Fruit fly (Drosophila melanogaster) whole organism, wandering third instar larva: ENCODE data around the gene Hsp23.

Experiments used
- Abd-B ChIP-seq: fragments of >200 bp; optimal IDR thresholded peaks from 2 replicates; lab custom pipeline; 2017; ENCODE audit warnings: missing biosample characterization, missing genetic modification characterization
- CG32264 ChIP-seq: fragments of 200-800 bp; sonication (Bioruptor generic); optimal IDR thresholded peaks from 2 replicates; lab custom pipeline; 2016; ENCODE audit warnings: missing biosample characterization, missing genetic modification characterization
- CG9705 ChIP-seq: fragments of 200-800 bp; sonication (Bioruptor generic); optimal IDR thresholded peaks from 2 replicates; lab custom pipeline; 2018; ENCODE audit warnings: missing biosample characterization, mild to moderate bottlenecking, missing genetic modification characterization
- CrebA ChIP-seq: fragments of 200-800 bp; sonication (Bioruptor generic); optimal IDR thresholded peaks from 2 replicates; lab custom pipeline; 2016; ENCODE audit warnings: missing biosample characterization, mild to moderate bottlenecking, missing genetic modification characterization, borderline replicate concordance
- Dfd ChIP-seq: fragments of >200 bp; optimal IDR thresholded peaks from 2 replicates; lab custom pipeline; 2017; ENCODE audit warnings: missing biosample characterization, missing genetic modification characterization
- Dif ChIP-seq: fragments of 200-275, 200-300 bp; sonication (Bioruptor generic); optimal IDR thresholded peaks from 2 replicates; lab custom pipeline; 2018; ENCODE audit warnings: missing biosample characterization, missing genetic modification characterization; ENCODE audit not compliant: partially characterized antibody
- GATAd ChIP-seq: sonication (Bioruptor generic); optimal IDR thresholded peaks from 2 replicates; lab custom pipeline; 2016; ENCODE audit warnings: missing biosample characterization, missing genetic modification characterization
- HLH106 ChIP-seq: fragments of 200-800 bp; optimal IDR thresholded peaks from 3 replicates; lab custom pipeline; 2019; ENCODE audit warnings: missing biosample characterization, mild to moderate bottlenecking, missing genetic modification characterization, moderate library complexity
- Hnf4 ChIP-seq: fragments of 200-800 bp; sonication (Bioruptor generic); optimal IDR thresholded peaks from 2 replicates; lab custom pipeline; 2016; ENCODE audit warnings: missing biosample characterization, mild to moderate bottlenecking, missing genetic modification characterization
- Hr78 ChIP-seq: fragments of >200 bp; optimal IDR thresholded peaks from 2 replicates; lab custom pipeline; 2017; ENCODE audit warnings: missing biosample characterization, missing genetic modification characterization
- Hr83 ChIP-seq: fragments of 200-300 bp; sonication (Bioruptor generic); optimal IDR thresholded peaks from 2 replicates; lab custom pipeline; 2016; ENCODE audit warnings: missing biosample characterization, mild to moderate bottlenecking, missing genetic modification characterization, moderate library complexity; ENCODE audit not compliant: poor library complexity, severe bottlenecking
- Jra ChIP-seq: sonication (Bioruptor generic); optimal IDR thresholded peaks from 2 replicates; lab custom pipeline; 2016; ENCODE audit warnings: missing biosample characterization, missing genetic modification characterization
- Mio ChIP-seq: sonication (Bioruptor generic); optimal IDR thresholded peaks from 2 replicates; lab custom pipeline; 2016; ENCODE audit warnings: missing biosample characterization, missing genetic modification characterization
- Myc ChIP-seq: fragments of >200 bp; optimal IDR thresholded peaks from 2 replicates; lab custom pipeline; 2017
- N ChIP-seq: fragments of >200 bp; optimal IDR thresholded peaks from 2 replicates; lab custom pipeline; 2018; ENCODE audit warnings: missing biosample characterization, missing external identifiers, missing genetic modification characterization
- OdsH ChIP-seq: fragments of 200-800 bp; sonication (Bioruptor generic); optimal IDR thresholded peaks from 2 replicates; lab custom pipeline; 2016; ENCODE audit warnings: missing biosample characterization, mild to moderate bottlenecking, missing genetic modification characterization
- Rel ChIP-seq, 2 experiments: fragments of 200-800 bp; sonication (Bioruptor generic) in 1 of 2; optimal IDR thresholded peaks; 2 replicates in 1 of 2; 3 replicates in 1 of 2; lab custom pipeline; 2016 to 2019; ENCODE audit warnings: mild to moderate bottlenecking in 2 of 2, missing biosample characterization in 2 of 2, missing genetic modification characterization in 2 of 2, moderate library complexity in 1 of 2
- Sp1 ChIP-seq: fragments of 200-800 bp; sonication (Bioruptor generic); optimal IDR thresholded peaks from 3 replicates; lab custom pipeline; 2019; ENCODE audit warnings: missing biosample characterization, mild to moderate bottlenecking, missing genetic modification characterization, moderate library complexity
- Vsx2 ChIP-seq: fragments of 200-300, 225-300 bp; sonication (Bioruptor generic); optimal IDR thresholded peaks from 2 replicates; lab custom pipeline; 2018; ENCODE audit warnings: missing biosample characterization, missing genetic modification characterization; ENCODE audit not compliant: partially characterized antibody
- br ChIP-seq: fragments of 200-800 bp; sonication (Bioruptor generic); optimal IDR thresholded peaks from 2 replicates; lab custom pipeline; 2016; ENCODE audit warnings: missing biosample characterization, missing genetic modification characterization
- brk ChIP-seq: fragments of 200-800 bp; sonication (Bioruptor generic); optimal IDR thresholded peaks from 2 replicates; lab custom pipeline; 2016; ENCODE audit warnings: missing biosample characterization, mild to moderate bottlenecking, missing genetic modification characterization
- dl ChIP-seq, 2 experiments: fragments of 175-275, 200-275 bp in 1 of 2; fragments of 200-275 bp in 1 of 2; sonication (Bioruptor generic); optimal IDR thresholded peaks; lab custom pipeline; 2018; ENCODE audit warnings: mild to moderate bottlenecking in 2 of 2, missing biosample characterization in 2 of 2, missing genetic modification characterization in 2 of 2, moderate library complexity in 2 of 2; ENCODE audit not compliant: partially characterized antibody in 2 of 2, insufficient read depth in 1 of 2
- dmrt93B ChIP-seq: fragments of 200-800 bp; sonication (Bioruptor generic); optimal IDR thresholded peaks from 2 replicates; lab custom pipeline; 2018; ENCODE audit warnings: missing biosample characterization, mild to moderate bottlenecking, missing genetic modification characterization
- dsf ChIP-seq: sonication (Bioruptor generic); optimal IDR thresholded peaks from 2 replicates; lab custom pipeline; 2016; ENCODE audit warnings: missing biosample characterization, missing genetic modification characterization, borderline replicate concordance
- ey ChIP-seq: fragments of 200-800 bp; sonication (Bioruptor generic); optimal IDR thresholded peaks from 2 replicates; lab custom pipeline; 2016; ENCODE audit warnings: missing biosample characterization, missing genetic modification characterization
- foxo ChIP-seq, 2 experiments: fragments of 200-800 bp; sonication (Bioruptor generic); optimal IDR thresholded peaks; 2 replicates in 1 of 2; 3 replicates in 1 of 2; lab custom pipeline; 2016 to 2017; ENCODE audit warnings: missing biosample characterization in 2 of 2, missing genetic modification characterization in 2 of 2
- fru ChIP-seq: fragments of 200-800 bp; sonication (Bioruptor generic); optimal IDR thresholded peaks from 3 replicates; lab custom pipeline; 2016; ENCODE audit warnings: missing biosample characterization, mild to moderate bottlenecking, missing genetic modification characterization
- h ChIP-seq: fragments of 200-800 bp; sonication (Bioruptor generic); optimal IDR thresholded peaks from 3 replicates; lab custom pipeline; 2016; ENCODE audit warnings: missing biosample characterization, mild to moderate bottlenecking, missing genetic modification characterization
- jim ChIP-seq: fragments of 175-275, 200-325 bp; sonication (Bioruptor generic); optimal IDR thresholded peaks from 2 replicates; lab custom pipeline; 2016; ENCODE audit warnings: missing biosample characterization, mild to moderate bottlenecking, missing genetic modification characterization
- lola ChIP-seq: fragments of >200 bp; optimal IDR thresholded peaks from 2 replicates; lab custom pipeline; 2017; ENCODE audit warnings: missing biosample characterization, missing genetic modification characterization
- pan ChIP-seq: fragments of >200 bp; optimal IDR thresholded peaks from 2 replicates; lab custom pipeline; 2017
- psq ChIP-seq: fragments of 200-800 bp; sonication (Bioruptor generic); optimal IDR thresholded peaks from 3 replicates; lab custom pipeline; 2017; ENCODE audit warnings: missing biosample characterization, mild to moderate bottlenecking, missing genetic modification characterization, moderate library complexity
- rgr ChIP-seq: fragments of 200-800 bp; sonication (Bioruptor generic); optimal IDR thresholded peaks from 3 replicates; lab custom pipeline; 2016; ENCODE audit warnings: missing biosample characterization, mild to moderate bottlenecking, missing genetic modification characterization
- sage ChIP-seq: fragments of 200-800 bp; sonication (Bioruptor generic); optimal IDR thresholded peaks from 2 replicates; lab custom pipeline; 2016; ENCODE audit warnings: missing biosample characterization, mild to moderate bottlenecking, missing genetic modification characterization
- sv ChIP-seq: fragments of 200-800 bp; sonication (Bioruptor generic); optimal IDR thresholded peaks from 3 replicates; lab custom pipeline; 2016; ENCODE audit warnings: missing biosample characterization, missing genetic modification characterization
- tai ChIP-seq: sonication (Bioruptor generic); optimal IDR thresholded peaks from 2 replicates; lab custom pipeline; 2016; ENCODE audit warnings: missing biosample characterization, missing genetic modification characterization
- usp ChIP-seq: fragments of >200 bp; optimal IDR thresholded peaks from 2 replicates; lab custom pipeline; 2017; ENCODE audit warnings: missing biosample characterization, missing genetic modification characterization
- woc ChIP-seq: sonication (Bioruptor generic); optimal IDR thresholded peaks from 2 replicates; lab custom pipeline; 2016; ENCODE audit warnings: missing biosample characterization, mild to moderate bottlenecking, missing genetic modification characterization

The Hsp23 gene

DNA sequence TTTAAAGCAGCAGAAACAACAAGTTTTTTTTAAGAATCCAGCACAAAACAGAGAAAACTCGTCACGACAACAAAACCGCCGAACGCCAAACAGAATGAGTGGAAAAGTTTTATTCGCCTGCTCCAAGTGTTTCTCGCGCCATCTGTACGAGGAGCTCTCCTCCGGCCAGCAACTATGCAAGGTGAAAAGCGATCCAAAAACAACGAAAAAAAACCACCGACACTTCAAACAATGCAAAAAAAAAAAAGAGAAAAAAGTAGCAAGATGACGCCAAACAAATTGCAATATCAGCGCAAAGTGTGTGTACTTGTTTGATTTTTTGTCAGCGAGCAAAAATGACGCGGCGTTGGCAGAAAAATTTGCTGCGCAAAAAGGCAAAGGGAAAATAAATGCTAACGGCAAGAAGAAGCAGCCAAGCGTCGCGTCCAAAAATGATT, 14.2 kb upstream of the Hsp23 start:
- TF ChIP-seq Sp1 (GFP tag; lab: Kevin White, UChicago): peak; percentile 22
- TF ChIP-seq Dfd (GFP tag; lab: Kevin White, UChicago): no peak
- TF ChIP-seq foxo (GFP tag; optimal IDR thresholded peaks at IDR 0.05; lab: Kevin White, UChicago): no peak
- TF ChIP-seq Rel (GFP tag; optimal IDR thresholded peaks at IDR 0.05; lab: Kevin White, UChicago): no peak
- peak; percentile 88 for TF ChIP-seq Rel (tag; optimal IDR thresholded peaks at IDR 0.05; lab: Kevin White, UChicago)
- TF ChIP-seq, all 38 proteins: peak for 2

DNA sequence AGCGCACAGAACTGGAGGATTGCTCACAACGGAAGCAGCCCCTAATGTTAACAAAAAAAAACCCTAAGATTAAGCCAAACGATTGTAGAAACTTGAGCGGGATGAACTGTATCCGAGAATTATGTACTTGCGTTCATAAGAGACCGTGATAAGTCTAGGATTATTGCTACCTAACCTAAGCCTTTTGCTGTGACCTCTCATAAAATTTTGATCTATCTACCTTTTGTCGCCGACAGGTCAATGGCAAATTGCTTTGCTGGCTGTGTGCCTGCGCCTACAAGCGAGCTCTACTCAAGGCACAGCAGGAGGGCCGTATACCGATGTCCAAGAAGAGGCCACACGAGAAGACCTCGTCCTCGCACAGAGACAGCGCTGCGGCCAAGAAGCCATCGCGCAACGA, 13.0 kb upstream of the Hsp23 start:
- TF ChIP-seq Hnf4 (GFP tag; lab: Kevin White, UChicago) (no peak), Sp1 (GFP tag; lab: Kevin White, UChicago) (no peak), GATAd (no peak), Mio (no peak)

DNA sequence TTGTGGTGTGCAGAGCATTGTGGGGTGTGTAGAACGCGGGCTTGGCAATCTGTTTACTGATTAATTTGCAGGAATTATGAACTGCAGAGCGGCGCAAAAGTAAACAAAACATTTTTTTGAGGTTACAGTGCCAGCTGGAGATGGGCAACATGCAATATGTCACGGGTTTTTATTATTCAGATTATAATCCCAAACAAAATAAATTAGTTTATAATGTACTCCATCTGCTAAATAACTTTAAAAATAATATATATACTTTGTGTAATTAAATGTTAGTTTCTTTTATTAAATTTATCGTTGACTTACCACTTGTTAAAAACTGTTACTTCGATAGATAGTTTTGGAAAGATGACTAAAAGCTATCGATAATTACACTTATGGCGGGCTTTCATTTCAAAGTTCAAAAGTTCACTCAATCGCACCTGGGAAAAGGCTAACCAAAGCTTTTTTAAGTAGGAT, 10.7 kb upstream of the Hsp23 start, which contains the start of gene Fdx1:
Gene Fdx1, minus strand, starts transcription at position 332 of the 459 bp plus-strand sequence.
- TF ChIP-seq tai (GFP tag; lab: Kevin White, UChicago) (no peak), foxo (GFP tag; optimal IDR thresholded peaks at IDR 0.05; lab: Kevin White, UChicago) (peak in 1 of 2 experiments; percentile 66), GATAd (no peak), woc (peak; percentile 61), ey (GFP tag; lab: Kevin White, UChicago) (peak; percentile 23), CG32264 (GFP tag; lab: Kevin White, UChicago) (no peak), Hr83 (GFP tag; lab: Kevin White, UChicago) (no peak), Rel (GFP tag; optimal IDR thresholded peaks at IDR 0.05; lab: Kevin White, UChicago) (no peak), Rel (tag; optimal IDR thresholded peaks at IDR 0.05; lab: Kevin White, UChicago) (peak; percentile 58), brk (GFP tag; lab: Kevin White, UChicago) (peak; percentile 61), psq (GFP tag; lab: Kevin White, UChicago) (peak; percentile 39), dmrt93B (GFP tag; lab: Kevin White, UChicago) (no peak), pan (lab: Kevin White, UChicago) (no peak), Hr78 (GFP tag; lab: Kevin White, UChicago) (no peak), Myc (lab: Kevin White, UChicago) (no peak), Vsx2 (GFP tag; lab: Kevin White, UChicago) (no peak), Sp1 (GFP tag; lab: Kevin White, UChicago) (peak; percentile 54), HLH106 (tag; lab: Kevin White, UChicago) (peak; percentile 56), dl (GFP tag; optimal IDR thresholded peaks at IDR 0.05; lab: Kevin White, UChicago; ENCODE audit: insufficient read depth in 1 of 2, partially characterized antibody in 2 of 2) (no peak), Jra (GFP tag; lab: Kevin White, UChicago) (peak; percentile 51), OdsH (peak; percentile 43), Abd-B (no peak), N (no peak), lola (GFP tag; lab: Kevin White, UChicago) (no peak), rgr (GFP tag; lab: Kevin White, UChicago) (peak; percentile 43), Dif (GFP tag; lab: Kevin White, UChicago) (no peak), Dfd (GFP tag; lab: Kevin White, UChicago) (no peak), dsf (GFP tag; lab: Kevin White, UChicago) (peak; percentile 32), br (GFP tag; lab: Kevin White, UChicago) (peak; percentile 20), CrebA (GFP tag; lab: Kevin White, UChicago) (no peak), fru (GFP tag; lab: Kevin White, UChicago) (no peak), Hnf4 (GFP tag; lab: Kevin White, UChicago) (peak; percentile 68), usp (no peak), h (peak; percentile 40), Mio (no peak), CG9705 (no peak), sv (GFP tag; lab: Kevin White, UChicago) (peak; percentile 43), sage (peak; percentile 30), jim (GFP tag; lab: Kevin White, UChicago) (no peak)
